Fruit fly (Drosophila melanogaster) whole organism, prepupa: ENCODE data around the gene CG33927.

Source experiments
- Blimp-1 ChIP-seq: fragments of 200-800 bp; sonication (Bioruptor generic); optimal IDR thresholded peaks from 3 replicates; lab custom pipeline; 2017; ENCODE audit warnings: missing biosample characterization, missing genetic modification characterization, mild to moderate bottlenecking, moderate library complexity, missing genetic modification reagents
- CG10669 ChIP-seq: fragments of 200-800 bp; sonication (Bioruptor generic); optimal IDR thresholded peaks from 3 replicates; lab custom pipeline; 2018; ENCODE audit warnings: missing biosample characterization, mild to moderate bottlenecking, missing genetic modification characterization, moderate library complexity
- CG15336 ChIP-seq: fragments of 200-800 bp; sonication (Bioruptor generic); IDR thresholded peaks from 2 replicates; pipeline ENCODE4 v1.3.6; 2022; ENCODE audit warnings: missing biosample characterization, missing genetic modification characterization
- CG1621 ChIP-seq: fragments of 200-800 bp; sonication (Bioruptor generic); optimal IDR thresholded peaks from 3 replicates; lab custom pipeline; 2018; ENCODE audit warnings: missing biosample characterization, mild to moderate bottlenecking, missing genetic modification characterization
- CG31627 ChIP-seq: fragments of 200-800 bp; sonication (Bioruptor generic); optimal IDR thresholded peaks from 3 replicates; lab custom pipeline; 2016; ENCODE audit warnings: missing biosample characterization, missing genetic modification characterization
- CG3919 ChIP-seq: fragments of 200-800 bp; sonication (Bioruptor generic); optimal IDR thresholded peaks from 3 replicates; lab custom pipeline; 2016; ENCODE audit warnings: missing biosample characterization, missing genetic modification characterization
- CG4318 ChIP-seq: fragments of 200-800 bp; sonication (Bioruptor generic); optimal IDR thresholded peaks from 3 replicates; lab custom pipeline; 2017; ENCODE audit warnings: missing biosample characterization, mild to moderate bottlenecking, missing genetic modification characterization
- CG6792 ChIP-seq: fragments of 200-800 bp; sonication (Bioruptor generic); optimal IDR thresholded peaks from 3 replicates; lab custom pipeline; 2016; ENCODE audit warnings: missing biosample characterization, missing genetic modification characterization
- CG6808 ChIP-seq: fragments of 200-800 bp; sonication (Bioruptor generic); optimal IDR thresholded peaks from 3 replicates; lab custom pipeline; 2017; ENCODE audit warnings: missing biosample characterization, missing genetic modification characterization, mild to moderate bottlenecking, moderate library complexity, missing genetic modification reagents
- CG9139 ChIP-seq: fragments of 200-800 bp; sonication (Bioruptor generic); optimal IDR thresholded peaks from 3 replicates; lab custom pipeline; 2017; ENCODE audit warnings: missing biosample characterization, mild to moderate bottlenecking, missing genetic modification characterization
- Eip75B ChIP-seq: fragments of 200-800 bp; sonication (Bioruptor generic); optimal IDR thresholded peaks from 3 replicates; lab custom pipeline; 2016; ENCODE audit warnings: missing biosample characterization, missing genetic modification characterization
- Eip78C ChIP-seq: fragments of 200-800 bp; sonication (Bioruptor generic); peaks from one replicate; lab custom pipeline; 2016; ENCODE audit warnings: missing biosample characterization, missing genetic modification characterization
- Eip93F ChIP-seq: fragments of 200-800 bp; sonication (Bioruptor generic); optimal IDR thresholded peaks from 2 replicates; lab custom pipeline; 2016; ENCODE audit warnings: missing biosample characterization, mild to moderate bottlenecking, missing genetic modification characterization
- Ets96B ChIP-seq: fragments of 200-800 bp; optimal IDR thresholded peaks from 2 replicates; lab custom pipeline; 2019; ENCODE audit warnings: missing biosample characterization, mild to moderate bottlenecking, missing genetic modification characterization, moderate library complexity
- Hr38 ChIP-seq: sonication (Bioruptor generic); optimal IDR thresholded peaks from 2 replicates; lab custom pipeline; 2016; ENCODE audit warnings: missing biosample characterization, missing genetic modification characterization
- Hr4 ChIP-seq: fragments of 200-800 bp; sonication (Bioruptor generic); optimal IDR thresholded peaks from 3 replicates; lab custom pipeline; 2016; ENCODE audit warnings: missing biosample characterization, missing genetic modification characterization
- Met ChIP-seq: fragments of 200-800 bp; sonication (Bioruptor generic); optimal IDR thresholded peaks from 3 replicates; lab custom pipeline; 2016; ENCODE audit warnings: missing biosample characterization, missing genetic modification characterization
- Sox14 ChIP-seq: fragments of 200-800 bp; sonication (Bioruptor generic); optimal IDR thresholded peaks from 3 replicates; lab custom pipeline; 2016; ENCODE audit warnings: missing biosample characterization, missing genetic modification characterization
- achi ChIP-seq: fragments of 200-800 bp; sonication (Bioruptor generic); optimal IDR thresholded peaks from 3 replicates; lab custom pipeline; 2016; ENCODE audit warnings: missing biosample characterization, missing genetic modification characterization
- cyc ChIP-seq: fragments of 200-800 bp; sonication (Bioruptor generic); optimal IDR thresholded peaks from 3 replicates; lab custom pipeline; 2016; ENCODE audit warnings: missing biosample characterization, missing genetic modification characterization
- dac ChIP-seq: fragments of 200-800 bp; sonication (Bioruptor generic); optimal IDR thresholded peaks from 2 replicates; lab custom pipeline; 2017; ENCODE audit warnings: missing biosample characterization, mild to moderate bottlenecking, missing genetic modification characterization
- dsx ChIP-seq: fragments of 200-800 bp; optimal IDR thresholded peaks from 3 replicates; lab custom pipeline; 2019; ENCODE audit warnings: missing biosample characterization, mild to moderate bottlenecking, missing genetic modification characterization, moderate library complexity; ENCODE audit not compliant: poor library complexity, severe bottlenecking
- esn ChIP-seq: fragments of 200-800 bp; sonication (Bioruptor generic); optimal IDR thresholded peaks from 2 replicates; lab custom pipeline; 2016; ENCODE audit warnings: missing biosample characterization, mild to moderate bottlenecking, missing genetic modification characterization, moderate library complexity
- fd59A ChIP-seq: fragments of 200-800 bp; sonication (Bioruptor generic); optimal IDR thresholded peaks from 2 replicates; lab custom pipeline; 2017; ENCODE audit warnings: missing biosample characterization, mild to moderate bottlenecking, missing genetic modification characterization, missing genetic modification reagents
- fd85E ChIP-seq: fragments of 200-800 bp; sonication (Bioruptor generic); optimal IDR thresholded peaks from 3 replicates; lab custom pipeline; 2016; ENCODE audit warnings: missing biosample characterization, missing genetic modification characterization
- lz ChIP-seq: fragments of 200-800 bp; sonication (Bioruptor generic); optimal IDR thresholded peaks from 3 replicates; lab custom pipeline; 2016; ENCODE audit warnings: missing biosample characterization, missing genetic modification characterization
- net ChIP-seq: fragments of 200-800 bp; sonication (Bioruptor generic); optimal IDR thresholded peaks from 3 replicates; lab custom pipeline; 2016; ENCODE audit warnings: missing biosample characterization, missing genetic modification characterization
- salr ChIP-seq, 2 experiments: fragments of 200-800 bp; sonication (Bioruptor generic); optimal IDR thresholded peaks; 3 replicates each; lab custom pipeline; 2016 to 2018; ENCODE audit warnings: missing biosample characterization in 2 of 2, missing genetic modification characterization in 2 of 2, mild to moderate bottlenecking in 1 of 2
- vri ChIP-seq: fragments of 200-800 bp; sonication (Bioruptor generic); optimal IDR thresholded peaks from 3 replicates; lab custom pipeline; 2016; ENCODE audit warnings: missing biosample characterization, mild to moderate bottlenecking, missing genetic modification characterization

The CG33927 gene

DNA sequence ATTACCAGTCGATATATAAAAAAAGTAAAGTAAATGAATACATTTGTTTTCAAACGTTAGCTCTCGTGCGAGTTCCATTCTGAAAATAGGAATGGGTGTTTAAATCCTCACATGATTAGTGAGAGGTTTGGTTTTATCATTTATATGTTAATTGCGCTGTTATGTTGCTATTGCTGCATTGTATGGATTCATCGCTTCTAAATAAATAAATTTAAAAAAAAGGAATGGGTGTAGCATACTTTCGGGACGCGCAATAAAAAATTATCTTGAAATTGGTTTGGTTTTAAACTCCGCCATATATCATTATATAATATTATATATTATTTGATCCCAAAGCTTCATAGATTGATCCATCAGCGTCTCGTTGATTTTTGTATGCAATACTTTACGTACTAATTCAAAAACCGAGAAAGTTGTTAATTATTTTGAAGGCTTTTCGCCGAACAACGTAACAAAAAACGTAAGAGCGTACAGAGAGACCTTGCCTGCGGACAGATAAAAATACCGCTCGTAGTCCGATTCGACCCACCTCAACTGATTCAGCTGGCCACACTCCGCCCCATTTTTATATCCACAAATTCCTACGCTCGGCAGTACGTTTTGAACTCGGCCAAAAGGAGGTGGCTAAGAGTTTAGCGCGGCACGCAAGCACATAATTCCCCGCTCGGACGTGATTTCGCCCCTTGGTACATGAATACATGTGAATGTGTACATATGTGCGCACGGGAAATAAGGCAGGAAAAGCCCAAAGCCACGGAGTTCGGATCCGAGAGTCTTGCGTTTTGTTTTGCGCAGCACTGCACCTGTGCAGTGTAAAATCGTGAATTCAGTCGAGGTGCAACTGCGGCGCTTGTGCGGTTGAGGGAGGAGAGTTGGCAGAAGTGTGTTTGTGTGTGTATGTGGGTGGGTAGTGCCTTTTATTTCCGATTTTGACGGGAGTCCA lies 31.1 kb downstream of the CG33927 start, which contains the start of gene smash (continued):
- no peak for TF ChIP-seq CG3919 (GFP tag; lab: Kevin White, UChicago)
- TF ChIP-seq net, result peak; percentile 61
- TF ChIP-seq Hr38 (GFP tag; lab: Kevin White, UChicago), result no peak
- peak; percentile 63 for TF ChIP-seq Eip75B (GFP tag; lab: Kevin White, UChicago)
- peak; percentile 3 for TF ChIP-seq achi (GFP tag; lab: Kevin White, UChicago)
- TF ChIP-seq fd85E, result no peak
- TF ChIP-seq Ets96B, result peak; percentile 38
- TF ChIP-seq fd59A (GFP tag; lab: Kevin White, UChicago), result no peak
- peak; percentile 51 for TF ChIP-seq Met (GFP tag; lab: Kevin White, UChicago)
- TF ChIP-seq vri (GFP tag; lab: Kevin White, UChicago), result peak; percentile 60
- TF ChIP-seq, all 60 proteins: peak for 28

DNA sequence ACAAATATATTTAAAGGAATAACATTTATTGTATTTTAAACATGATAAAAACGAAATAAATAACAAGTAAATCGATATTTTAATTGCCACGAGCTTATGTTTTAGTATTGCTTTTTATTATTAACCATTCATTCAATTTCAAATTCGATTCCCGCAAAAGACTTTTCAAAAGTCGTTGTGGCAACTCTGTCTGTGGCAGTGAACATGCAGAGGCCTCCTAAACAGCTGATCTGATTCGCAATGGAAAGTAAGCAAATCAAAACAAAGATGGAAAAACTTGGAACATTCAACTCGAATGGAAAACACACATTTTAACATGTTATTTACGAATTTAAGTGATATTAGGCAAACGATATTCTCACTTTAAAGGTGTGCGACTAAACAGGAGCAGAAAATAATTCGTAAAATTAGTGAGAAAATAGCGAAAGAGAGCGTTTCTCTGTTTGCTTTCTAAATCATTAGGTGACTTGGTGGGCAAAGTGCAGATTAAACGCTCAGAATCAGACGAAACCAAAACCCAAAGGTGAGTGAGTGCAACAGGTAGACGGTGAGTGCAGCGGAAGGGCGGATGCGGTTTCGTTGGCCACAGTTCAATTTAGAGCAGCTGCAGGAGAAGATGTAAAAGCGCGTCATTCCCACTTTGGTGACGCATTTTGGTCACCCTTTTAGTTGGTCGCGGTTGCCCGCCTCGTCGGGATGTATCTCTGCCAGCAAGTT lies 35.7 kb downstream of the CG33927 start, which contains the start of gene spartin:
Gene spartin (plus strand): TSS at position 244 of the 717 bp plus-strand sequence.
- TF ChIP-seq CG6808 (GFP tag; lab: Kevin White, UChicago), result peak; percentile 19
- TF ChIP-seq Blimp-1 (GFP tag; lab: Kevin White, UChicago), result peak; percentile 12
- peak; percentile 4 for TF ChIP-seq cyc (GFP tag; lab: Kevin White, UChicago)
- no peak for TF ChIP-seq salr (GFP tag; optimal IDR thresholded peaks at IDR 0.05; lab: Kevin White, UChicago)
- no peak for TF ChIP-seq CG4318 (GFP tag; lab: Kevin White, UChicago)
- peak; percentile 6 for TF ChIP-seq dac
- TF ChIP-seq achi (GFP tag; lab: Kevin White, UChicago), result peak; percentile 25
- TF ChIP-seq CG31627 (GFP tag; lab: Kevin White, UChicago), result peak; percentile 47
- TF ChIP-seq lz (GFP tag; lab: Kevin White, UChicago), result peak; percentile 34
- TF ChIP-seq Eip78C, result peak; percentile 76
- peak; percentile 20 for TF ChIP-seq Eip75B (GFP tag; lab: Kevin White, UChicago)
- peak; percentile 62 for TF ChIP-seq Sox14 (GFP tag; lab: Kevin White, UChicago)
- no peak for TF ChIP-seq CG10669 (GFP tag; lab: Kevin White, UChicago)
- TF ChIP-seq net, result peak; percentile 43
- TF ChIP-seq esn (GFP tag; lab: Kevin White, UChicago), result peak; percentile 53
- peak; percentile 47 for TF ChIP-seq Met (GFP tag; lab: Kevin White, UChicago)
- TF ChIP-seq CG6792 (GFP tag; lab: Kevin White, UChicago), result peak; percentile 8
- peak; percentile 54 for TF ChIP-seq Hr4 (GFP tag; lab: Kevin White, UChicago)
- TF ChIP-seq CG9139 (GFP tag; lab: Kevin White, UChicago), result no peak
- peak; percentile 13 for TF ChIP-seq Eip93F (GFP tag; lab: Kevin White, UChicago)

DNA sequence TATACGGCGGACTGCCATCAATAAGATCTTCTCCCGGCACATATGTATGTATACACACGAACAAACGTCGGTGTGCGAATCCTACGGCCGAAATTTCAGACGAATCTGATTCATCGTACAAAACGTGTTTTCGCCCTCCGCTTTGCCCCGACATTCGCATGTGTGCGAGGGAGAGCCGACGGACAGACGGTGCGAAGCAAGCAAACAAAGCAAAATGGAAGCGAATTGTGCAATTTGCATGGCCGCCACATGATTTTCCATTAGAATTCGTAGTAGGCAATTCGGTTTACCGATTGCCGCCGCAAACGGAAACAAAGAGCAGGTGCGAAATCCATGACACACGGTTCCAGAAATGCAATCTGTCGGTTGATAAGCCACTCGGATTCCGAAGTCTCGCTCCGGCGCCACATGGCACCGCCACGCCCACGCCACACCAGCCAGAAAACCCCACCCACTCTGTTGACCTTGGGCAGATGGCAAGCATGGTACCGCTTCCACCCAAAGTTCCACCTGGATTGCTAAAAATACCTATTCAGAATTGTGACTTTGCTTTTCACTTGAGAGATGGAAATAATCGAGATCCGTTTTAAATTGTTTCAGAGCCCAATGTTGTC lies 40.4 kb downstream of the CG33927 start:
- TF ChIP-seq CG15336 (GFP tag; lab: Robert Waterston, UW) (peak; percentile 10; the same call in 1 of the 2 replicates), CG1621 (tag; lab: Kevin White, UChicago) (peak; percentile 20), Eip78C (no peak), dsx (GFP tag; lab: Kevin White, UChicago) (no peak), CG6808 (GFP tag; lab: Kevin White, UChicago) (no peak), vri (GFP tag; lab: Kevin White, UChicago) (peak; percentile 73)
